Fruit fly (Drosophila melanogaster) whole organism, embryonic: ENCODE data around the gene nAChRalpha3.

Source experiments
- Atf6 ChIP-seq: fragments of 200-800 bp; sonication (Bioruptor generic); IDR thresholded peaks from 2 replicates; pipeline ENCODE4 v1.3.6; 2022; ENCODE audit warnings: missing biosample characterization, missing genetic modification characterization
- BEAF-32 ChIP-seq: fragments of 200-800 bp; sonication (Bioruptor generic); optimal IDR thresholded peaks from 3 replicates; lab custom pipeline; 2017; ENCODE audit warnings: missing biosample characterization, missing genetic modification characterization, mild to moderate bottlenecking, moderate library complexity, missing genetic modification reagents
- CG10267 ChIP-seq: fragments of 200-800 bp; sonication (Bioruptor generic); optimal IDR thresholded peaks from 2 replicates; lab custom pipeline; 2018; ENCODE audit warnings: missing biosample characterization, mild to moderate bottlenecking, missing genetic modification characterization, moderate library complexity
- CG11247 ChIP-seq: fragments of 200-800 bp; sonication (Bioruptor generic); IDR thresholded peaks from 2 replicates; pipeline ENCODE4 v1.3.6; 2022; ENCODE audit warnings: missing biosample characterization, missing genetic modification characterization
- CG12391 ChIP-seq: fragments of 200-800 bp; sonication (Bioruptor generic); optimal IDR thresholded peaks from 3 replicates; lab custom pipeline; 2018; ENCODE audit warnings: missing biosample characterization, mild to moderate bottlenecking, missing genetic modification characterization, moderate library complexity
- CG13424 ChIP-seq: fragments of 200-800 bp; sonication (Bioruptor generic); optimal IDR thresholded peaks from 2 replicates; lab custom pipeline; 2019; ENCODE audit warnings: missing biosample characterization, mild to moderate bottlenecking, missing genetic modification characterization, moderate library complexity
- CG13624 ChIP-seq: fragments of 200-800 bp; sonication (Bioruptor generic); optimal IDR thresholded peaks from 2 replicates; lab custom pipeline; 2016; ENCODE audit warnings: missing biosample characterization, missing genetic modification characterization
- CG14667 ChIP-seq: fragments of 200-800 bp; sonication (Bioruptor generic); IDR thresholded peaks from 2 replicates; pipeline ENCODE4 v1.3.6; 2022; ENCODE audit warnings: missing biosample characterization, missing genetic modification characterization
- CG1603 ChIP-seq: fragments of 200-800 bp; sonication (Bioruptor generic); optimal IDR thresholded peaks from 2 replicates; lab custom pipeline; 2019; ENCODE audit warnings: missing biosample characterization, mild to moderate bottlenecking, missing genetic modification characterization, moderate library complexity
- CG16863 ChIP-seq: fragments of 200-800 bp; sonication (Bioruptor generic); optimal IDR thresholded peaks from 3 replicates; lab custom pipeline; 2016; ENCODE audit warnings: missing biosample characterization, missing genetic modification characterization
- CG17568 ChIP-seq: fragments of 200-800 bp; sonication (Bioruptor generic); optimal IDR thresholded peaks from 2 replicates; lab custom pipeline; 2018; ENCODE audit warnings: missing biosample characterization, mild to moderate bottlenecking, missing genetic modification characterization, moderate library complexity
- CG17612 ChIP-seq: fragments of 200-800 bp; sonication (Bioruptor generic); IDR thresholded peaks from 2 replicates; pipeline ENCODE4 v1.3.6; 2022; ENCODE audit warnings: missing biosample characterization, missing genetic modification characterization
- CG18476 ChIP-seq: fragments of 200-800 bp; sonication (Bioruptor generic); optimal IDR thresholded peaks from 2 replicates; lab custom pipeline; 2016; ENCODE audit warnings: missing biosample characterization, mild to moderate bottlenecking, missing genetic modification characterization
- CG30431 ChIP-seq: fragments of 200-800 bp; sonication (Bioruptor generic); optimal IDR thresholded peaks from 2 replicates; lab custom pipeline; 2017; ENCODE audit warnings: missing biosample characterization, missing genetic modification characterization
- CG3065 ChIP-seq: fragments of 200-800 bp; sonication (Bioruptor generic); optimal IDR thresholded peaks from 2 replicates; lab custom pipeline; 2016; ENCODE audit warnings: missing biosample characterization, missing genetic modification characterization
- CG34224 ChIP-seq: fragments of 200-800 bp; sonication (Bioruptor generic); IDR thresholded peaks from 3 replicates; pipeline ENCODE4 v1.3.6; 2022; ENCODE audit warnings: missing biosample characterization, missing genetic modification characterization; ENCODE audit not compliant: partially characterized antibody
- CG4282 ChIP-seq: fragments of 200-800 bp; sonication (Bioruptor generic); optimal IDR thresholded peaks from 2 replicates; lab custom pipeline; 2016; ENCODE audit warnings: missing biosample characterization, missing genetic modification characterization
- CG7987 ChIP-seq: fragments of 200-800 bp; sonication (Bioruptor generic); optimal IDR thresholded peaks from 2 replicates; lab custom pipeline; 2018; ENCODE audit warnings: missing biosample characterization, mild to moderate bottlenecking, missing genetic modification characterization, moderate library complexity
- D19A ChIP-seq: fragments of 200-800 bp; optimal IDR thresholded peaks from 3 replicates; lab custom pipeline; 2019; ENCODE audit warnings: missing biosample characterization, mild to moderate bottlenecking, missing genetic modification characterization, moderate library complexity
- Dip3 ChIP-seq: fragments of 200-800 bp; sonication (Bioruptor generic); optimal IDR thresholded peaks from 3 replicates; lab custom pipeline; 2016; ENCODE audit warnings: missing biosample characterization, missing genetic modification characterization
- E2f1 ChIP-seq: fragments of 200-800 bp; sonication (Bioruptor generic); IDR thresholded peaks from 2 replicates; pipeline ENCODE4 v1.3.6; 2022; ENCODE audit warnings: missing biosample characterization, missing genetic modification characterization
- E2f2 ChIP-seq: fragments of 200-800 bp; sonication (Bioruptor generic); IDR thresholded peaks from 2 replicates; pipeline ENCODE4 v1.3.6; 2022; ENCODE audit warnings: missing biosample characterization, missing genetic modification characterization
- H2.0 ChIP-seq: fragments of 200-800 bp; sonication (Bioruptor generic); IDR thresholded peaks from 2 replicates; pipeline ENCODE4 v1.3.6; 2022; ENCODE audit warnings: missing biosample characterization, missing genetic modification characterization
- Kr ChIP-seq: fragments of 200-800 bp; sonication (Bioruptor generic); optimal IDR thresholded peaks from 2 replicates; lab custom pipeline; 2017; ENCODE audit warnings: missing biosample characterization, mild to moderate bottlenecking, missing genetic modification characterization
- NFAT ChIP-seq: fragments of 200-800 bp; sonication (Bioruptor generic); IDR thresholded peaks from 2 replicates; pipeline ENCODE4 v1.3.6; 2022; ENCODE audit warnings: missing biosample characterization, missing genetic modification characterization
- NfI ChIP-seq: fragments of 200-800 bp; sonication (Bioruptor generic); optimal IDR thresholded peaks from 3 replicates; lab custom pipeline; 2018; ENCODE audit warnings: missing biosample characterization, mild to moderate bottlenecking, missing genetic modification characterization, moderate library complexity
- Poxn ChIP-seq: fragments of 200-800 bp; sonication (Bioruptor generic); IDR thresholded peaks from 2 replicates; pipeline ENCODE4 v1.3.6; 2022; ENCODE audit warnings: missing biosample characterization, missing genetic modification characterization
- Ptx1 ChIP-seq: fragments of 200-800 bp; sonication (Bioruptor generic); IDR thresholded peaks from 2 replicates; pipeline ENCODE4 v1.3.6; 2022; ENCODE audit warnings: missing biosample characterization, missing genetic modification characterization
- Six4 ChIP-seq: fragments of 200-800 bp; sonication (Bioruptor generic); optimal IDR thresholded peaks from 2 replicates; lab custom pipeline; 2016; ENCODE audit warnings: missing biosample characterization, missing genetic modification characterization
- Spps ChIP-seq: fragments of 200-800 bp; sonication (Bioruptor generic); optimal IDR thresholded peaks from 2 replicates; lab custom pipeline; 2018; ENCODE audit warnings: missing biosample characterization, mild to moderate bottlenecking, missing genetic modification characterization
- Sry-δ ChIP-seq: fragments of 200-800 bp; sonication (Bioruptor generic); optimal IDR thresholded peaks from 2 replicates; lab custom pipeline; 2016; ENCODE audit warnings: missing biosample characterization, missing genetic modification characterization
- Vsx1 ChIP-seq: fragments of 200-800 bp; sonication (Bioruptor generic); optimal IDR thresholded peaks from 2 replicates; lab custom pipeline; 2017; ENCODE audit warnings: missing biosample characterization, mild to moderate bottlenecking, missing genetic modification characterization, missing genetic modification reagents
- aop ChIP-seq: fragments of 200-800 bp; sonication (Bioruptor generic); IDR thresholded peaks from 2 replicates; pipeline ENCODE4 v1.3.6; 2022; ENCODE audit warnings: missing biosample characterization, missing genetic modification characterization
- ap ChIP-seq: fragments of 200-800 bp; sonication (Bioruptor generic); IDR thresholded peaks from 2 replicates; pipeline ENCODE4 v1.3.6; 2022; ENCODE audit warnings: missing biosample characterization, missing genetic modification characterization
- btn ChIP-seq: fragments of 200-800 bp; sonication (Bioruptor generic); optimal IDR thresholded peaks from 2 replicates; lab custom pipeline; 2016; ENCODE audit warnings: missing biosample characterization, missing genetic modification characterization
- chinmo ChIP-seq: fragments of 200-800 bp; sonication (Bioruptor generic); IDR thresholded peaks from 4 replicates; pipeline ENCODE4 v1.3.6; 2022; ENCODE audit warnings: missing biosample characterization, missing genetic modification characterization; ENCODE audit not compliant: partially characterized antibody
- croc ChIP-seq: fragments of 200-800 bp; sonication (Bioruptor generic); conservative IDR thresholded peaks from 3 replicates; pipeline ENCODE4 v1.3.6; 2022; ENCODE audit warnings: missing biosample characterization, missing genetic modification characterization
- dan ChIP-seq: fragments of 200-800 bp; sonication (Bioruptor generic); IDR thresholded peaks from 2 replicates; pipeline ENCODE4 v1.3.6; 2022; ENCODE audit warnings: missing biosample characterization, missing genetic modification characterization
- dmrt99B ChIP-seq: fragments of 200-800 bp; sonication (Bioruptor generic); optimal IDR thresholded peaks from 2 replicates; lab custom pipeline; 2018; ENCODE audit warnings: missing biosample characterization, mild to moderate bottlenecking, missing genetic modification characterization, moderate library complexity
- en ChIP-seq: fragments of 200-800 bp; sonication (Bioruptor generic); optimal IDR thresholded peaks from 2 replicates; lab custom pipeline; 2016; ENCODE audit warnings: missing biosample characterization, missing genetic modification characterization
- esg ChIP-seq: fragments of 200-800 bp; sonication (Bioruptor generic); conservative IDR thresholded peaks from 2 replicates; pipeline ENCODE4 v1.3.6; 2022; ENCODE audit warnings: missing biosample characterization, missing genetic modification characterization
- gro ChIP-seq: fragments of 200-800 bp; sonication (Bioruptor generic); optimal IDR thresholded peaks from 2 replicates; lab custom pipeline; 2016; ENCODE audit warnings: missing biosample characterization, missing genetic modification characterization
- her ChIP-seq: fragments of 200-800 bp; sonication (Bioruptor generic); optimal IDR thresholded peaks from 2 replicates; lab custom pipeline; 2016; ENCODE audit warnings: missing biosample characterization, missing genetic modification characterization
- lola ChIP-seq, 3 experiments: fragments of >200 bp in 2 of 3; fragments of 200-800 bp in 1 of 3; sonication (Bioruptor generic) in 1 of 3; optimal IDR thresholded peaks; 2 replicates each; lab custom pipeline; 2017 to 2019; ENCODE audit warnings: missing biosample characterization in 3 of 3, missing genetic modification characterization in 3 of 3, mild to moderate bottlenecking in 1 of 3, moderate library complexity in 1 of 3
- nerfin-1 ChIP-seq: fragments of 200-800 bp; sonication (Bioruptor generic); optimal IDR thresholded peaks from 3 replicates; lab custom pipeline; 2019; ENCODE audit warnings: missing biosample characterization, mild to moderate bottlenecking, missing genetic modification characterization, moderate library complexity
- rib ChIP-seq: fragments of 200-800 bp; sonication (Bioruptor generic); IDR thresholded peaks from 2 replicates; pipeline ENCODE4 v1.3.6; 2022; ENCODE audit warnings: missing biosample characterization, missing genetic modification characterization
- sna ChIP-seq: fragments of 200-800 bp; sonication (Bioruptor generic); IDR thresholded peaks from 2 replicates; pipeline ENCODE4 v1.3.6; 2022; ENCODE audit warnings: missing biosample characterization, missing genetic modification characterization; ENCODE audit not compliant: partially characterized antibody
- tin ChIP-seq: fragments of 200-800 bp; sonication (Bioruptor generic); optimal IDR thresholded peaks from 3 replicates; lab custom pipeline; 2016; ENCODE audit warnings: missing biosample characterization, missing genetic modification characterization
- usp ChIP-seq: fragments of >200 bp; optimal IDR thresholded peaks from 2 replicates; lab custom pipeline; 2017; ENCODE audit warnings: missing biosample characterization, missing genetic modification characterization

Gene nAChRalpha3

dm6 chrX:8398177-8399018, 31.4 kb upstream of the nAChRalpha3 start, which contains the start of gene CG10555 (continued):
- TF ChIP-seq rib (no peak), Six4 (GFP tag; lab: Kevin White, UChicago) (peak; percentile 59), Dip3 (peak; percentile 91), CG11247 (GFP tag; lab: Robert Waterston, UW) (peak; percentile 89), dan (peak; percentile 76), CG18476 (GFP tag; lab: Kevin White, UChicago) (peak; percentile 83), Ptx1 (GFP tag; lab: Robert Waterston, UW) (peak; percentile 89), ap (GFP tag; lab: Robert Waterston, UW) (peak; percentile 78), CG17612 (GFP tag; lab: Robert Waterston, UW) (0 out of 2 replicates have a peak, but pooled peaks have one; percentile 43), CG4282 (GFP tag; lab: Kevin White, UChicago) (peak; percentile 92), CG10267 (tag; lab: Kevin White, UChicago) (peak; percentile 90), CG14667 (GFP tag; lab: Robert Waterston, UW) (peak; percentile 60), croc (GFP tag; lab: Robert Waterston, UW) (peak; percentile 91), CG16863 (GFP tag; lab: Kevin White, UChicago) (peak; percentile 92), BEAF-32 (peak; percentile 53), E2f2 (GFP tag; lab: Robert Waterston, UW) (peak; percentile 62), tin (GFP tag; lab: Kevin White, UChicago) (peak; percentile 90), nerfin-1 (tag; lab: Kevin White, UChicago) (peak; percentile 73), E2f1 (GFP tag; lab: Robert Waterston, UW) (peak; percentile 83), H2.0 (GFP tag; lab: Robert Waterston, UW) (peak; percentile 89), aop (GFP tag; lab: Robert Waterston, UW) (0 out of 2 replicates have a peak, but pooled peaks have one; percentile 48), her (peak; percentile 77), CG13624 (GFP tag; lab: Kevin White, UChicago) (peak; percentile 76), chinmo (GFP tag; lab: Robert Waterston, UW) (0 out of 4 replicates have a peak, but pooled peaks have one; percentile 38), CG30431 (peak; percentile 73), btn (GFP tag; lab: Kevin White, UChicago) (peak; percentile 68), CG7987 (GFP tag; lab: Kevin White, UChicago) (peak; percentile 42), Sry-δ (GFP tag; lab: Kevin White, UChicago) (peak; percentile 72), en (GFP tag; lab: Kevin White, UChicago) (peak; percentile 64), CG13424 (tag; lab: Kevin White, UChicago) (peak; percentile 96), Vsx1 (GFP tag; lab: Kevin White, UChicago) (no peak), sna (GFP tag; lab: Robert Waterston, UW) (peak; percentile 75), usp (no peak), CG3065 (peak; percentile 14), CG17568 (no peak), CG1603 (tag; lab: Kevin White, UChicago) (peak; percentile 95), gro (GFP tag; lab: Kevin White, UChicago) (peak; percentile 81), Kr (GFP tag; lab: Kevin White, UChicago) (no peak), D19A (tag; lab: Kevin White, UChicago) (peak; percentile 22), NfI (GFP tag; lab: Kevin White, UChicago) (peak; percentile 83), NFAT (peak; percentile 87), Atf6 (GFP tag; lab: Robert Waterston, UW) (peak; percentile 91), lola (GFP tag; optimal IDR thresholded peaks at IDR 0.05; lab: Kevin White, UChicago) (peak in 1 of 3 experiments; percentile 96), esg (GFP tag; lab: Robert Waterston, UW) (peak; percentile 90), CG34224 (peak; percentile 75), dmrt99B (tag; lab: Kevin White, UChicago) (peak; percentile 68), Poxn (peak; percentile 60; the same call in 1 of the 2 replicates), Spps (tag; lab: Kevin White, UChicago) (no peak), CG12391 (tag; lab: Kevin White, UChicago) (peak; percentile 86)
